Worm (Caenorhabditis elegans) whole organism, L4/young adult: ENCODE data around the gene Y82E9BL.18.

ENCODE experiments used
- dao-5 ChIP-seq: sonication (generic microtip); optimal IDR thresholded peaks from 2 replicates; lab custom pipeline; 2016; ENCODE audit warnings: missing genotype, missing genetic modification characterization, moderate library complexity, missing compliant biosample characterization
- him-1 ChIP-seq: sonication (generic microtip); optimal IDR thresholded peaks from 2 replicates; lab custom pipeline; 2016; ENCODE audit warnings: missing genotype, missing genetic modification reagents, missing genetic modification characterization, missing compliant biosample characterization

DNA sequence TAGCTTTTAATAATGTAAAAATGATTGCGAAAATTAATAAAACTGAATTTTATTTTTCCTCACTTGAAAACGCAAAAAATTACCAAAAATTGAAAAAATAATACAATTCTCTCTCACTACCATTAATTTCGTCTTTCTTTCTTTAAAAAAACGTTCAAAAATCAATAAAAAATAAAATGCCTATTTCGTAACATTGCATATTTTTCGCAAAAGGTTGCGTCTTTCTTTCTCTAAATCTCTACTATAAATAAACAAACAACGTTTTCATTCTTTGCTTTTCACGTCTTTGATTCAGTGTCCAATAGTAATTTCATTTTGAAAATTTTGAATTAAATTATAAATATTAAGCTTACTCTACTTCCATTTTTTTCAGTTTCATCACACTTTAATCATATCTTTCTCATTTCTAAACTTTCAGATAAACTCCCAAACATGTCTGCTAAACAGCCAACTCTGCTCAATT lies 42.0 kb upstream of the Y82E9BL.18 start, which contains the start of gene fbxa-37:
- TF ChIP-seq him-1 (tag; lab: Kevin White, UChicago): no peak
- TF ChIP-seq dao-5: no peak
